Worm (Caenorhabditis elegans) whole organism, L2 larva: ENCODE results near the gene F44E7.7.
A peak's percentile ranks its signal among the peaks of the same experiment; 100 is the strongest.

Source experiments
- C34F6.9 ChIP-seq: fragments of 150-350 bp; optimal IDR thresholded peaks from 2 replicates; lab custom pipeline; 2014; ENCODE audit warnings: missing biosample characterization, missing genetic modification characterization
- F13H6.1 ChIP-seq: sonication (generic microtip); optimal IDR thresholded peaks from 2 replicates; lab custom pipeline; 2016; ENCODE audit warnings: missing genetic modification characterization, missing compliant biosample characterization
- R02D3.7 ChIP-seq: fragments of 150-350 bp; optimal IDR thresholded peaks from 2 replicates; lab custom pipeline; 2014; ENCODE audit warnings: missing biosample characterization, missing genetic modification characterization
- Y55F3AM.14 ChIP-seq: fragments of 200-800 bp; sonication (Bioruptor generic); optimal IDR thresholded peaks from 2 replicates; lab custom pipeline; 2018; ENCODE audit warnings: mild to moderate bottlenecking, missing genetic modification characterization, missing compliant biosample characterization
- alr-1 ChIP-seq: fragments of 150-350 bp; optimal IDR thresholded peaks from 2 replicates; lab custom pipeline; 2014; ENCODE audit warnings: missing biosample characterization, missing genetic modification characterization
- blmp-1 ChIP-seq: sonication (generic microtip); optimal IDR thresholded peaks from 2 replicates; lab custom pipeline; 2017; ENCODE audit warnings: missing genetic modification characterization, mild to moderate bottlenecking, missing compliant biosample characterization, antibody characterized with exemption, moderate library complexity; ENCODE audit not compliant: insufficient read depth
- ceh-16 ChIP-seq: fragments of 150-350 bp; optimal IDR thresholded peaks from 2 replicates; lab custom pipeline; 2014; ENCODE audit warnings: missing biosample characterization, missing genetic modification characterization
- ceh-82 ChIP-seq: fragments of 150-350 bp; optimal IDR thresholded peaks from 2 replicates; lab custom pipeline; 2014; ENCODE audit warnings: missing biosample characterization, missing genetic modification characterization
- crh-2 ChIP-seq: sonication (generic microtip); optimal IDR thresholded peaks from 2 replicates; lab custom pipeline; 2017; ENCODE audit warnings: missing biosample characterization, missing genetic modification characterization
- egl-27 ChIP-seq: sonication (generic microtip); optimal IDR thresholded peaks from 3 replicates; lab custom pipeline; 2017; ENCODE audit warnings: missing biosample characterization, missing genetic modification reagents, missing genetic modification characterization
- elt-3 ChIP-seq: sonication (generic microtip); optimal IDR thresholded peaks from 2 replicates; lab custom pipeline; 2017; ENCODE audit warnings: missing biosample characterization, missing genetic modification characterization
- fos-1 ChIP-seq: fragments of 150-350 bp; optimal IDR thresholded peaks from 2 replicates; lab custom pipeline; 2014; ENCODE audit warnings: missing biosample characterization, missing genetic modification characterization
- gmeb-1 ChIP-seq: fragments of 150-350 bp; optimal IDR thresholded peaks from 2 replicates; lab custom pipeline; 2014; ENCODE audit warnings: missing biosample characterization, missing genetic modification characterization
- lin-11 ChIP-seq: fragments of 150-350 bp; sonication (generic microtip); optimal IDR thresholded peaks from 2 replicates; lab custom pipeline; 2014; ENCODE audit warnings: missing biosample characterization, missing genetic modification characterization, inconsistent platforms, mixed read lengths
- lin-13 ChIP-seq: fragments of 150-350 bp; optimal IDR thresholded peaks from 2 replicates; lab custom pipeline; 2014; ENCODE audit warnings: missing biosample characterization, missing genetic modification reagents, missing genetic modification characterization
- lsy-2 ChIP-seq, 2 experiments: fragments of 150-350 bp in 1 of 2; sonication (generic microtip) in 1 of 2; optimal IDR thresholded peaks; 2 replicates each; lab custom pipeline; 2014 to 2017; ENCODE audit warnings: missing biosample characterization in 2 of 2, missing genetic modification characterization in 2 of 2
- mab-5 ChIP-seq: fragments of 150-350 bp; optimal IDR thresholded peaks from 2 replicates; lab custom pipeline; 2014; ENCODE audit warnings: missing biosample characterization, missing genetic modification characterization
- mbf-1 ChIP-seq: sonication (generic microtip); optimal IDR thresholded peaks from 2 replicates; lab custom pipeline; 2017; ENCODE audit warnings: missing biosample characterization, missing genetic modification characterization
- mdl-1 ChIP-seq, 2 experiments: fragments of 150-350 bp in 1 of 2; sonication (generic microtip) in 1 of 2; optimal IDR thresholded peaks; 2 replicates each; lab custom pipeline; 2017; ENCODE audit warnings: missing biosample characterization in 2 of 2, missing genetic modification characterization in 2 of 2
- nhr-10 ChIP-seq: sonication (generic microtip); optimal IDR thresholded peaks from 2 replicates; lab custom pipeline; 2017; ENCODE audit warnings: missing biosample characterization, missing genetic modification characterization
- nhr-11 ChIP-seq: fragments of 150-350 bp; optimal IDR thresholded peaks from 2 replicates; lab custom pipeline; 2014; ENCODE audit warnings: missing biosample characterization, missing genetic modification characterization
- nhr-12 ChIP-seq: fragments of 150-350 bp; optimal IDR thresholded peaks from 2 replicates; lab custom pipeline; 2014; ENCODE audit warnings: missing biosample characterization, missing genetic modification characterization
- nhr-129 ChIP-seq: fragments of 150-350 bp; optimal IDR thresholded peaks from 2 replicates; lab custom pipeline; 2014; ENCODE audit warnings: missing biosample characterization, missing genetic modification characterization
- nhr-21 ChIP-seq: fragments of 150-350 bp; optimal IDR thresholded peaks from 2 replicates; lab custom pipeline; 2014; ENCODE audit warnings: missing biosample characterization, missing genetic modification characterization
- nhr-23 ChIP-seq: fragments of 150-350 bp; optimal IDR thresholded peaks from 2 replicates; lab custom pipeline; 2014; ENCODE audit warnings: missing biosample characterization, missing genetic modification reagents, missing genetic modification characterization
- nhr-25 ChIP-seq: fragments of 150-350 bp; sonication (generic microtip); optimal IDR thresholded peaks from 3 replicates; lab custom pipeline; 2014; ENCODE audit warnings: missing biosample characterization, missing genetic modification characterization
- nhr-6 ChIP-seq: fragments of 150-350 bp; optimal IDR thresholded peaks from 2 replicates; lab custom pipeline; 2014; ENCODE audit warnings: missing biosample characterization, missing genetic modification characterization
- nhr-77 ChIP-seq: fragments of 150-350 bp; optimal IDR thresholded peaks from 2 replicates; lab custom pipeline; 2014; ENCODE audit warnings: missing biosample characterization, missing genetic modification characterization
- peb-1 ChIP-seq: fragments of 150-350 bp; optimal IDR thresholded peaks from 2 replicates; lab custom pipeline; 2014; ENCODE audit warnings: missing biosample characterization, missing genetic modification characterization
- sem-4 ChIP-seq: fragments of 150-350 bp; optimal IDR thresholded peaks from 2 replicates; lab custom pipeline; 2014; ENCODE audit warnings: missing biosample characterization, missing genetic modification reagents, missing genetic modification characterization
- skn-1 ChIP-seq: sonication (generic microtip); optimal IDR thresholded peaks from 2 replicates; lab custom pipeline; 2017; ENCODE audit warnings: missing biosample characterization, missing genetic modification characterization
- sma-3 ChIP-seq: sonication (generic microtip); optimal IDR thresholded peaks from 2 replicates; lab custom pipeline; 2016; ENCODE audit warnings: missing genetic modification reagents, missing genetic modification characterization, missing compliant biosample characterization
- sma-9 ChIP-seq, 2 experiments: fragments of 150-350 bp in 1 of 2; sonication (generic microtip) in 1 of 2; optimal IDR thresholded peaks; 2 replicates each; lab custom pipeline; 2014 to 2016; ENCODE audit warnings: missing genetic modification characterization in 2 of 2, mild to moderate bottlenecking in 1 of 2, missing biosample characterization in 1 of 2, missing compliant biosample characterization in 1 of 2, missing genetic modification reagents in 1 of 2, moderate library complexity in 1 of 2
- snpc-4 ChIP-seq: fragments of 150-350 bp; optimal IDR thresholded peaks from 2 replicates; lab custom pipeline; 2014; ENCODE audit warnings: missing biosample characterization, missing genetic modification characterization
- unc-39 ChIP-seq: fragments of 150-350 bp; optimal IDR thresholded peaks from 2 replicates; lab custom pipeline; 2014; ENCODE audit warnings: missing biosample characterization, missing genetic modification characterization
- unc-55 ChIP-seq: fragments of 150-350 bp; sonication (generic microtip); optimal IDR thresholded peaks from 3 replicates; lab custom pipeline; 2014; ENCODE audit warnings: missing biosample characterization, missing genetic modification reagents, missing genetic modification characterization
- unc-62 ChIP-seq: fragments of 150-350 bp; optimal IDR thresholded peaks from 2 replicates; lab custom pipeline; 2014; ENCODE audit warnings: missing biosample characterization, missing genetic modification reagents, missing genetic modification characterization
- zag-1 ChIP-seq: fragments of 150-350 bp; optimal IDR thresholded peaks from 2 replicates; lab custom pipeline; 2014; ENCODE audit warnings: missing biosample characterization, missing genetic modification characterization
- ztf-11 ChIP-seq: sonication (generic microtip); optimal IDR thresholded peaks from 2 replicates; lab custom pipeline; 2017; ENCODE audit warnings: missing biosample characterization, missing genetic modification characterization
- ztf-4 ChIP-seq: fragments of 150-350 bp; optimal IDR thresholded peaks from 2 replicates; lab custom pipeline; 2014; ENCODE audit warnings: missing biosample characterization, missing genetic modification characterization

The F44E7.7 gene

DNA sequence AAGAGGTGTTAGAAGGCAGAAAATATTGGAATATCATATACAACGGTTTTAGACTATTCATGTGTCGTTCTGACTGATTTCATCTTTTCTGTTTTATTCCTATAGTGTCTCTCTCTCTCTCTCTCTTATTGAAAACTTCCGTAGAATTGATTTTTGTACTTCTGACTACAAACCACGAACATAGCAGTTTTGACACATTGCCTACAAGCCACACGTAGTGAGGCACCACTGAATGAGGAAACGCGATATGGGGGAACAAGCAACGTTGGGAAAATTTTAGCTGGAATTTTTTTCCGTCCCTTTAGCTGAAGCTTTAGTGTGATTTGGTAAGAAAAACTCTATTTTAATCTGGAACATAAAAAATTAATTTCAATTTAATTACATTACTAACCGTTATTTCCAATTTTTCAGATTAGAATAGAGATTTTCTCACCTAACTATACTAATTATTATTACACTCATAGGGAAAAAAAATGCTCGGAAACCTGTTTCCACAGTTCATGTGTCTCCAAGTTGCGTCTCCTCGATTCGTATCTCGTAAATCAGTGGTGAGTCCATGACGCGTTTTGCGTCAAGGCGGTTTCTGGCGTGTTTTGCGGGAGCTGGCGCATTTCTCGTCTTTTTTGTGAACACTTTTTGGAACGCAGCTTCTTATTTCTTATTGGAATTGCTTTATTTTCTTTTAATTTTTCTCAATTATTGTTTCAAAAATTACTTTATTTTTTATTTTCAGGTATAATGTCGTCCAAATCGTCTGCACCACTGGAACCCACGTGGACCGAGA lies 5.4 kb upstream of the F44E7.7 start, which contains the start of the genes nhr-142 and F44E7.9:
TSS of gene nhr-142 (minus strand) at position 57 of the 784 bp plus-strand sequence.
TSS of gene F44E7.9 (plus strand) at position 734 of the 784 bp plus-strand sequence.
- TF ChIP-seq skn-1 (tag; lab: Kevin White, UChicago): no peak
- TF ChIP-seq nhr-21: peak; percentile 58
- TF ChIP-seq gmeb-1 (tag; lab: Kevin White, UChicago): peak; percentile 86
- TF ChIP-seq lin-13 (GFP tag; lab: Kevin White, UChicago): peak; percentile 86
- TF ChIP-seq nhr-129 (tag; lab: Kevin White, UChicago): peak; percentile 87
- peak; percentile 85 for TF ChIP-seq F13H6.1 (tag; lab: Kevin White, UChicago)
- peak; percentile 90 for TF ChIP-seq sma-3 (GFP tag; lab: Kevin White, UChicago)
- peak; percentile 33 for TF ChIP-seq zag-1
- TF ChIP-seq ztf-11 (tag; lab: Kevin White, UChicago): peak; percentile 16
- peak; percentile 7 for TF ChIP-seq blmp-1 (tag; lab: Kevin White, UChicago)
- TF ChIP-seq egl-27: peak; percentile 47
- peak; percentile 91 for TF ChIP-seq sma-9 (GFP tag; optimal IDR thresholded peaks at IDR 0.05; lab: Kevin White, UChicago)
- TF ChIP-seq sma-9 (tag; optimal IDR thresholded peaks at IDR 0.05; lab: Kevin White, UChicago): no peak
- TF ChIP-seq elt-3 (tag; lab: Kevin White, UChicago): no peak
- TF ChIP-seq R02D3.7: peak; percentile 7
- TF ChIP-seq peb-1: no peak
- peak; percentile 70 for TF ChIP-seq nhr-25 (tag; lab: Kevin White, UChicago)
- TF ChIP-seq mdl-1 (tag; optimal IDR thresholded peaks at IDR 0.05; lab: Kevin White, UChicago): peak in 1 of 2 experiments; percentile 29
- TF ChIP-seq unc-62 (GFP tag; lab: Kevin White, UChicago): no peak
- peak; percentile 30 for TF ChIP-seq snpc-4 (tag; lab: Kevin White, UChicago)
- peak; percentile 57 for TF ChIP-seq lin-11
- no peak for TF ChIP-seq nhr-23 (tag; lab: Kevin White, UChicago)
- TF ChIP-seq mbf-1 (tag; lab: Kevin White, UChicago): no peak
- TF ChIP-seq ceh-16 (tag; lab: Kevin White, UChicago): no peak
- peak; percentile 87 for TF ChIP-seq C34F6.9 (tag; lab: Kevin White, UChicago)
- TF ChIP-seq sem-4 (tag; lab: Kevin White, UChicago): peak; percentile 64
- peak; percentile 66 for TF ChIP-seq fos-1 (tag; lab: Kevin White, UChicago)
- peak; percentile 44 for TF ChIP-seq Y55F3AM.14 (GFP tag; lab: Kevin White, UChicago)
- peak; percentile 73 to 91 for TF ChIP-seq lsy-2 (tag; optimal IDR thresholded peaks at IDR 0.05; lab: Kevin White, UChicago)
- TF ChIP-seq nhr-11 (tag; lab: Kevin White, UChicago): no peak
- TF ChIP-seq mab-5 (tag; lab: Kevin White, UChicago): peak; percentile 83
- no peak for TF ChIP-seq alr-1 (tag; lab: Kevin White, UChicago)
- TF ChIP-seq nhr-6 (tag; lab: Kevin White, UChicago): peak; percentile 18
- no peak for TF ChIP-seq nhr-12 (tag; lab: Kevin White, UChicago)
- no peak for TF ChIP-seq nhr-10 (tag; lab: Kevin White, UChicago)
- TF ChIP-seq crh-2 (tag; lab: Kevin White, UChicago): peak; percentile 69
- peak; percentile 16 for TF ChIP-seq nhr-77
- TF ChIP-seq unc-55: peak; percentile 90
- no peak for TF ChIP-seq ztf-4 (tag; lab: Kevin White, UChicago)
- TF ChIP-seq unc-39 (tag; lab: Kevin White, UChicago): no peak
- TF ChIP-seq ceh-82 (tag; lab: Kevin White, UChicago): peak; percentile 63

DNA sequence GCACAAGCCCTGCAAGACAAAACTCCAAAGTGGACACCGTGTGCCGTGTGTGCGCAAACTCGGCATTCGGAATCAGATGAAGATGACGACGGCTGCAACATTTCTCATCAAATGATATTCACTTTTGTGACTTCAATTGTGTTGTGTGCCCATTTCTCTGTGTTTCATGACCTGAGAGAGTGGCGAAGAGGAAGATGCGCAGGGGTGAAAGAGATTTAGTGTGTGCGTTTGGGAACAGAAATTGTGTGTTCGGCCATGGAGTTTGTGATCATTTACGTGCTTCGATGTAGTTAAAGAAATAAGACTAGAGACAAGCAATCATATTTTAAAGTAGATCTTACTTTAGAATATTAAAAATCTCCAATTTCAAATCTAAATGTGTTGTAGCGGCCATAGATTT lies 3.4 kb upstream of the F44E7.7 start:
- TF ChIP-seq sma-9 (GFP tag; optimal IDR thresholded peaks at IDR 0.05; lab: Kevin White, UChicago) (peak; percentile 20), sma-9 (tag; optimal IDR thresholded peaks at IDR 0.05; lab: Kevin White, UChicago) (no peak), nhr-77 (no peak), unc-39 (tag; lab: Kevin White, UChicago) (no peak), fos-1 (tag; lab: Kevin White, UChicago) (peak; percentile 18), lsy-2 (tag; optimal IDR thresholded peaks at IDR 0.05; lab: Kevin White, UChicago) (peak in 1 of 2 experiments; percentile 10), nhr-129 (tag; lab: Kevin White, UChicago) (no peak)
